Worm (Caenorhabditis elegans) whole organism, L2 larva: Measurements from ENCODE around the gene inx-8.

Source experiments
- snpc-4 ChIP-seq: fragments of 150-350 bp; optimal IDR thresholded peaks from 2 replicates; lab custom pipeline; 2014; ENCODE audit warnings: missing biosample characterization, missing genetic modification characterization
- unc-62 ChIP-seq: fragments of 150-350 bp; optimal IDR thresholded peaks from 2 replicates; lab custom pipeline; 2014; ENCODE audit warnings: missing biosample characterization, missing genetic modification reagents, missing genetic modification characterization

- TF ChIP-seq unc-62 (GFP tag; lab: Kevin White, UChicago) = no peak
- no peak for TF ChIP-seq snpc-4 (tag; lab: Kevin White, UChicago)
Observed at ce11 chrIV:11693493-11693892, 19.9 kb downstream of the inx-8 start, which contains the start of gene ZK792.12.
